Worm (Caenorhabditis elegans) whole organism, dauer: Measurements from ENCODE around the gene srv-24.
"Not testable (repeated sequence)": the region's sequence is repeated elsewhere in the genome, so short reads cannot be mapped to it uniquely, and the experiment has no call there.

Experiments used
- unc-62 ChIP-seq: sonication (generic microtip); optimal IDR thresholded peaks from 2 replicates; lab custom pipeline; 2017; ENCODE audit warnings: missing biosample characterization, missing genetic modification reagents, missing genetic modification characterization

srv-24 gene

ce11 chrIV:6298253-6298652 is 7.6 kb upstream of the srv-24 start, which contains the start of gene srv-27:
srv-27 (minus strand) TSS chrIV:6298353.
- no peak for TF ChIP-seq unc-62

ce11 chrIV:6294081-6294480 is 3.4 kb upstream of the srv-24 start, which contains the start of gene hil-2:
hil-2 (plus strand) TSS chrIV:6294240.
- no peak for TF ChIP-seq unc-62

- no peak for TF ChIP-seq unc-62
These were observed 6.4 kb downstream of the srv-24 start, which contains the start of gene ops-1 for ce11 chrIV:6284277-6284676. ops-1 (minus strand) TSS chrIV:6284377.

ce11 chrIV:6282143-6282542 is 8.5 kb downstream of the srv-24 start, which contains the start of gene srv-32:
srv-32 (minus strand) TSS chrIV:6282243.
- no peak for TF ChIP-seq unc-62

ce11 chrIV:6279392-6279791 is 11.2 kb downstream of the srv-24 start, which contains the start of gene sams-5:
sams-5 (minus strand) TSS chrIV:6279522.
- TF ChIP-seq unc-62: no peak

- TF ChIP-seq unc-62: no peak
These were observed 14.9 kb downstream of the srv-24 start, which contains the start of the genes aat-4 and T13A10.1 for ce11 chrIV:6275671-6276209. aat-4 (minus strand) TSS chrIV:6275721. T13A10.1 (plus strand) TSS chrIV:6276081.

- TF ChIP-seq unc-62: no peak
These were observed 18.7 kb downstream of the srv-24 start, which contains the start of gene srv-31 for ce11 chrIV:6271923-6272322. srv-31 (minus strand) TSS chrIV:6272023.

ce11 chrIV:6269346-6269745 is 21.3 kb downstream of the srv-24 start, which contains the start of gene srv-30:
srv-30 (minus strand) TSS chrIV:6269446.
- TF ChIP-seq unc-62: no peak

- no peak for TF ChIP-seq unc-62
These were observed 24.1 kb downstream of the srv-24 start, which contains the start of gene srv-29 for ce11 chrIV:6266499-6266898. srv-29 (minus strand) TSS chrIV:6266599.

- TF ChIP-seq unc-62: no peak
These were observed 27.4 kb downstream of the srv-24 start, which contains the start of gene srv-28 for ce11 chrIV:6263244-6263643. srv-28 (minus strand) TSS chrIV:6263344.

ce11 chrIV:6259732-6260131 is 30.9 kb downstream of the srv-24 start, which contains the start of gene nlp-16:
nlp-16 (minus strand) TSS chrIV:6259832.
- no peak for TF ChIP-seq unc-62

- TF ChIP-seq unc-62: no peak
These were observed 31.7 kb downstream of the srv-24 start for ce11 chrIV:6258967-6259366.

- TF ChIP-seq unc-62: no peak
These were observed 36.0 kb downstream of the srv-24 start, which contains the start of gene T13A10.64 for ce11 chrIV:6254635-6255034. T13A10.64 (plus strand) TSS chrIV:6254935.

ce11 chrIV:6253000-6253399 is 37.6 kb downstream of the srv-24 start, which contains the start of gene T13A10.2:
T13A10.2 (plus strand) TSS chrIV:6253300.
- TF ChIP-seq unc-62: not testable (repeated sequence)

- no peak for TF ChIP-seq unc-62
These were observed 41.0 kb downstream of the srv-24 start, which contains the start of gene F58F9.1 for ce11 chrIV:6249591-6249990. F58F9.1 (plus strand) TSS chrIV:6249841.

- no peak for TF ChIP-seq unc-62
These were observed 42.2 kb downstream of the srv-24 start, which contains the start of gene acox-3 for ce11 chrIV:6248486-6248885. acox-3 (minus strand) TSS chrIV:6248492.

- TF ChIP-seq unc-62: no peak
These were observed 50.6 kb downstream of the srv-24 start, which contains the start of gene F58F9.9 for ce11 chrIV:6239993-6240392. F58F9.9 (plus strand) TSS chrIV:6240293.
